Worm (Caenorhabditis elegans) whole organism, L1 larva: ENCODE results near the gene ttr-8.

ENCODE experiments used
- alr-1 ChIP-seq: fragments of 200-800 bp; sonication (Bioruptor generic); optimal IDR thresholded peaks from 2 replicates; lab custom pipeline; 2018; ENCODE audit warnings: borderline replicate concordance, mild to moderate bottlenecking, missing genetic modification characterization, missing compliant biosample characterization
- fkh-10 ChIP-seq: sonication (generic microtip); optimal IDR thresholded peaks from 2 replicates; lab custom pipeline; 2017; ENCODE audit warnings: missing biosample characterization, missing genetic modification reagents, missing genetic modification characterization
- hpl-2 ChIP-seq: fragments of 150-350 bp; optimal IDR thresholded peaks from 2 replicates; lab custom pipeline; 2014; ENCODE audit warnings: missing biosample characterization, missing genetic modification reagents, missing genetic modification characterization
- jun-1 ChIP-seq: fragments of 150-350 bp; optimal IDR thresholded peaks from 2 replicates; lab custom pipeline; 2014; ENCODE audit warnings: missing biosample characterization, missing genetic modification reagents, missing genetic modification characterization
- mep-1 ChIP-seq: fragments of 150-350 bp; optimal IDR thresholded peaks from 2 replicates; lab custom pipeline; 2014; ENCODE audit warnings: missing biosample characterization, missing genetic modification characterization
- nhr-28 ChIP-seq: fragments of 150-350 bp; optimal IDR thresholded peaks from 2 replicates; lab custom pipeline; 2014; ENCODE audit warnings: missing biosample characterization, missing genetic modification characterization
- pqm-1 ChIP-seq: sonication (generic microtip); optimal IDR thresholded peaks from 3 replicates; lab custom pipeline; 2017; ENCODE audit warnings: missing biosample characterization, missing genetic modification characterization
- unc-62 ChIP-seq: fragments of 150-350 bp; optimal IDR thresholded peaks from 2 replicates; lab custom pipeline; 2014; ENCODE audit warnings: missing biosample characterization, missing genetic modification reagents, missing genetic modification characterization

DNA sequence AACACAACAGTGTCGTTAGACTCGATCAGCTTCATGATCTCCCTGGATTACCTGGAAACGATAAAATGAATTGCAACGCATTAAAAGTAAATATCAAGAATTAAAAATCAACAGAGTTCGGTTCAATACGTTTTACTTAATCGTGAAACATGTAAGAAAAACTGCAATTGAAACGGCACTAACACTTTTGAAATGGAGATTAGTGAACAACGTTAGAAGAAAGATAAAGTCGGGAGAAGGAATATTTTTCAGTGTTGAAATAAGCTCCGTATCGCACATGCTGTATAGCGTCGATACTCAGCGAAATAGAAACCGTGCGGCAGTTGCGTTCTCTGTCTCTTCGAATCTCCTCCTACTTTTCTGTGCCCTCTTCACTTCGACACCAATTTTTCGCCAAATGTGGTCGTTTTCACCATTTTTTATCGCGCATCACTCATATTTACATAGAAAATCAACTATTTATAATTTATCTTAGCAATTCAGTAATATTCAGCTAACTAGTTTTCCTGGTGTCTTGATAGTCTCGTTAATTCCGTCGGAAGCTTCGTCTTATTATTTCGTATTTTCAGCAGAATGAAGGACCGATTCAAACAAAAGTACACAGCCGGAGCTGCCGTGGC is 7.7 kb upstream of the ttr-8 start, which contains the start of the genes rpl-9 and lpd-7:
- TF ChIP-seq pqm-1 (tag; lab: Kevin White, UChicago) (no peak), unc-62 (no peak), jun-1 (tag; lab: Kevin White, UChicago) (peak; percentile 73), nhr-28 (no peak), alr-1 (tag; lab: Kevin White, UChicago) (no peak), hpl-2 (GFP tag; lab: Kevin White, UChicago) (peak; percentile 66), fkh-10 (GFP tag; lab: Kevin White, UChicago) (peak; percentile 22), mep-1 (tag; lab: Kevin White, UChicago) (peak; percentile 87)
